Fruit fly (Drosophila melanogaster): ENCODE results near the gene smog.

smog gene

DNA sequence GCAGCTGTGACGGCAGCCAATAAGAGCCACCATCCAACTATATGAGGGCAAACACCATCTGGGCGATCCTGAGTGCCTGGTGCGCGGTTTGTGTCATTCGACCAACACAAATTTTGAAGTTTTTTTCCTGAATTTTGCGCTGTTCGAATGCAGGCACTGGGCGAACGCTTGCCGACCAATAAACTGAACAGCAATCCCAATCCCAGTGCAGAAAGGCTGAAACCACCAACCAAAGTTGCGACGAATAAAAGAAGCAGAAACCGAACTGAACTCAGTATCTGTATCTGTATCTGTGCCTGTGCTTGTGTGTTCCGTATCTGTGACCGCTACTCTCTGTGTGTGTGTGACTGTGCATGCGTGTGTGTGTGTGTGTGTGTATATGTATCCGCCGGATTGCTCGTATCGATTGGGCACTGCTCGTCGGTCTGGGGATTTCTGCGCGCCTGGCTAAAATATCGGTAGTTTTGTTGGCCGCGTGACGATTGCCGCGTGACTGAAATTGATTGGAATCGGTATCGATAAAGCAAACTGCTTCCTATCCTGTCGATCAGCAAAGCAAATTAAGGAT is 41.1 kb upstream of the smog start (continued):
- TF ChIP-seq CG10959 (GFP tag; IDR thresholded peaks at IDR 0.05) (no peak), CG7372 (GFP tag; IDR thresholded peaks at IDR 0.05) (no peak), CG33557 (GFP tag; optimal IDR thresholded peaks at IDR 0.05) (no peak), CG8359 (GFP tag; optimal IDR thresholded peaks at IDR 0.05; ENCODE audit: borderline replicate concordance) (no peak), HLH54F (GFP tag; optimal IDR thresholded peaks at IDR 0.05) (no peak), CG15696 (tag; optimal IDR thresholded peaks at IDR 0.05) (no peak), CG9817 (tag; optimal IDR thresholded peaks at IDR 0.05) (no peak), CG12391 (tag; optimal IDR thresholded peaks at IDR 0.05) (no peak), chinmo (GFP tag; IDR thresholded peaks at IDR 0.05; ENCODE audit: partially characterized antibody) (peak; percentile 100), Atf6 (GFP tag; IDR thresholded peaks at IDR 0.05) (no peak), Tbp (GFP tag; optimal IDR thresholded peaks at IDR 0.05) (no peak), ssp (GFP tag; IDR thresholded peaks at IDR 0.05) (no peak), Abd-B (GFP tag; optimal IDR thresholded peaks at IDR 0.05) (no peak), CG4854 (GFP tag; optimal IDR thresholded peaks at IDR 0.05) (no peak), corto (GFP tag; optimal IDR thresholded peaks at IDR 0.05) (peak; percentile 80), CG14441 (GFP tag; IDR thresholded peaks at IDR 0.05) (no peak), yki (optimal IDR thresholded peaks at IDR 0.05) (no peak), Hr39 (optimal IDR thresholded peaks at IDR 0.05) (no peak), CG14050 (GFP tag; IDR thresholded peaks at IDR 0.05) (no peak), z (GFP tag; IDR thresholded peaks at IDR 0.05) (0 out of 3 replicates have a peak, but pooled peaks have one; percentile 35), pb (GFP tag; optimal IDR thresholded peaks at IDR 0.05) (no peak), jumu (GFP tag; optimal IDR thresholded peaks at IDR 0.05) (no peak), crol (GFP tag; IDR thresholded peaks at IDR 0.05) (peak; percentile 59), hb (GFP tag; IDR thresholded peaks at IDR 0.05; ENCODE audit: partially characterized antibody) (no peak), ewg (GFP tag; optimal IDR thresholded peaks at IDR 0.05) (no peak), tap (tag; optimal IDR thresholded peaks at IDR 0.05) (no peak), odd (GFP tag; optimal IDR thresholded peaks at IDR 0.05) (no peak), Rx (GFP tag; IDR thresholded peaks at IDR 0.05) (no peak), tio (GFP tag; optimal IDR thresholded peaks at IDR 0.05) (no peak), CG12942 (GFP tag; optimal IDR thresholded peaks at IDR 0.05) (no peak), CG1233 (GFP tag; optimal IDR thresholded peaks at IDR 0.05) (no peak), CG12219 (GFP tag; optimal IDR thresholded peaks at IDR 0.05) (no peak), Dad (GFP tag; optimal IDR thresholded peaks at IDR 0.05) (no peak), ro (GFP tag; IDR thresholded peaks at IDR 0.05) (no peak), CG17568 (GFP tag; optimal IDR thresholded peaks at IDR 0.05) (no peak), CG4404 (GFP tag; IDR thresholded peaks at IDR 0.05) (no peak), br (optimal IDR thresholded peaks at IDR 0.05) (no peak), CG2712 (tag; optimal IDR thresholded peaks at IDR 0.05) (peak; percentile 30), CG4820 (GFP tag; optimal IDR thresholded peaks at IDR 0.05) (no peak), fd102C (GFP tag; optimal IDR thresholded peaks at IDR 0.05) (no peak), CG6272 (GFP tag; IDR thresholded peaks at IDR 0.05) (no peak), Scr (GFP tag; IDR thresholded peaks at IDR 0.05; ENCODE audit: partially characterized antibody) (peak; percentile 72), CG8765 (GFP tag; IDR thresholded peaks at IDR 0.05) (no peak), Oaz (GFP tag; IDR thresholded peaks at IDR 0.05) (no peak), CG11723 (GFP tag; optimal IDR thresholded peaks at IDR 0.05) (no peak), sens-2 (GFP tag; IDR thresholded peaks at IDR 0.05) (no peak), CG11247 (GFP tag; IDR thresholded peaks at IDR 0.05) (no peak), dati (GFP tag; IDR thresholded peaks at IDR 0.05) (no peak), tna (GFP tag; IDR thresholded peaks at IDR 0.05; ENCODE audit: partially characterized antibody) (peak; percentile 69; the same call in 1 of the 2 replicates), CG17802 (tag; optimal IDR thresholded peaks at IDR 0.05) (no peak), lov (optimal IDR thresholded peaks at IDR 0.05) (no peak), lov (GFP tag; IDR thresholded peaks at IDR 0.05) (0 out of 3 replicates have a peak, but pooled peaks have one; percentile 58), ttk (GFP tag; IDR thresholded peaks at IDR 0.05) (no peak)
